Worm (Caenorhabditis elegans): ENCODE results near the gene C25F9.5.

ce11 chrV:19405276-19405815 is 5.3 kb downstream of the C25F9.5 start, which contains the start of the genes C25F9.6 and C25F9.10:
- no peak for TF ChIP-seq snpc-4 (tag; optimal IDR thresholded peaks at IDR 0.05)
- TF ChIP-seq zip-8 (tag; optimal IDR thresholded peaks at IDR 0.05), result no peak
- no peak for TF ChIP-seq ces-1 (GFP tag; optimal IDR thresholded peaks at IDR 0.05)
- no peak for TF ChIP-seq ztf-11 (tag; optimal IDR thresholded peaks at IDR 0.05)
- no peak for TF ChIP-seq mab-5 (tag; optimal IDR thresholded peaks at IDR 0.05)
- TF ChIP-seq pha-4 (tag; optimal IDR thresholded peaks at IDR 0.05), result no peak
- TF ChIP-seq blmp-1 (tag; optimal IDR thresholded peaks at IDR 0.05), result no peak
- no peak for TF ChIP-seq nhr-76 (tag; optimal IDR thresholded peaks at IDR 0.05)
- TF ChIP-seq unc-62 (GFP tag; optimal IDR thresholded peaks at IDR 0.05), result no peak
- no peak for TF ChIP-seq unc-39 (tag; optimal IDR thresholded peaks at IDR 0.05)
- TF ChIP-seq bed-3 (GFP tag; optimal IDR thresholded peaks at IDR 0.05), result no peak
- no peak for TF ChIP-seq ceh-39 (tag; optimal IDR thresholded peaks at IDR 0.05)
- TF ChIP-seq flh-1 (GFP tag; optimal IDR thresholded peaks at IDR 0.05), result no peak
- no peak for TF ChIP-seq nhr-28 (tag; optimal IDR thresholded peaks at IDR 0.05)

Measured in whole organism, mixed stage, embryonic.